Fruit fly (Drosophila melanogaster): ENCODE measurements around the gene Stip1.
A peak's percentile ranks its signal among the peaks of the same experiment; 100 is the strongest.

Stip1 gene

DNA sequence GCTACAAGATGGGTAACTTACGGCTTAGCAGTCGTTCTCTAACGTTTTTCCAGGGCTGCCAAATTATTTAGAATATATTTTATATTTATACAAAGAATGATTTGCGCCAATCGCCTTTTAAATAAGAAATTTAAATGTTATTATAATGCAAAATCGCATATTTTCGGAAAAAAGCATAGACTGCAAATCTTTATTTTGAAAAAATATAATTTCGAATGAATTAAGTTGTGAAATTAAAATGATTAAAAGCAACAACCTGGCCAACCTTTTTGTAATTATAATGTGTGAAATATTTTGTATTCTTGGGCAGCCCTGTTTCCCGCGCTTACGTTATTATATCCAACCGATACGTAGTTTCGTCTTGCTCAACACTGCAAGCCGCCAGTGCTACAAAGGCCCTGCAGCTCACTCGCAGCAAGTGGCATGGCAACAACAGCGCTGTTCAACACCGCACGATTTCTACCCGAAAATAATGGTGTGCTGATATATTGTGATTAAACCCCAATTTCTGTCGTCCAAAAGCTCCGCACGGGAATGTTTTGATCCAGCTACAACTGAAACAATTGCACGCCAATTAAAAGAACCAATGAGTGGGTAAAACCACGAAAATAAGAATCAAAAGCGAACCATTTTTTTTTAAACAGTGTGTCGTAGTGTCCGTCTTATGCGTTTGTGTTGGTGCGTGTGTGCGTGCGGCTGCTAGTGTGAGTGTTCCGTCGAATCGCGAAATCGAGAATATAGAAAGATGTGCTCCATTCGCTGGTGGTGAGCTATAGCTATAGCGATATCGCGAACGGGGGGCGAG, 2.8 kb downstream of the Stip1 start, which contains the start of gene Pi3K21B (continued):
- peak; percentile 91 for TF ChIP-seq bcd (GFP tag; optimal IDR thresholded peaks at IDR 0.05)
- peak; percentile 90 for TF ChIP-seq pho (GFP tag; optimal IDR thresholded peaks at IDR 0.05)
- TF ChIP-seq MESR4 (GFP tag; optimal IDR thresholded peaks at IDR 0.05): peak; percentile 97
- TF ChIP-seq hkb (optimal IDR thresholded peaks at IDR 0.05): peak; percentile 40
- TF ChIP-seq hkb (GFP tag; IDR thresholded peaks at IDR 0.05): peak; percentile 82
- peak; percentile 86 for TF ChIP-seq Bdp1 (GFP tag; optimal IDR thresholded peaks at IDR 0.05)
- TF ChIP-seq CG12299 (tag; optimal IDR thresholded peaks at IDR 0.05): peak; percentile 79
- peak; percentile 80 for TF ChIP-seq CG8388 (GFP tag; optimal IDR thresholded peaks at IDR 0.05)
- TF ChIP-seq CG3065 (GFP tag; optimal IDR thresholded peaks at IDR 0.05): peak; percentile 70
- peak in 1 of 3 experiments; percentile 90 for TF ChIP-seq lola (GFP tag; optimal IDR thresholded peaks at IDR 0.05)
- peak; percentile 91 for TF ChIP-seq caup (GFP tag; optimal IDR thresholded peaks at IDR 0.05; ENCODE audit: severe bottlenecking)
- 0 out of 2 replicates have a peak, but pooled peaks have one; percentile 31 for TF ChIP-seq danr (GFP tag; IDR thresholded peaks at IDR 0.05)
- peak; percentile 75 for TF ChIP-seq E2f1 (GFP tag; IDR thresholded peaks at IDR 0.05)
- no peak for TF ChIP-seq Stat92E (GFP tag; optimal IDR thresholded peaks at IDR 0.05)
- peak; percentile 83 for TF ChIP-seq Xrp1 (GFP tag; IDR thresholded peaks at IDR 0.05)
- peak; percentile 69 for TF ChIP-seq ash1 (GFP tag; optimal IDR thresholded peaks at IDR 0.05)
- peak; percentile 90 for TF ChIP-seq lmd (GFP tag; IDR thresholded peaks at IDR 0.05)
- peak; percentile 75 for TF ChIP-seq CG10462 (GFP tag; optimal IDR thresholded peaks at IDR 0.05)
- TF ChIP-seq Rfx (GFP tag; IDR thresholded peaks at IDR 0.05): peak; percentile 96
- peak; percentile 89 for TF ChIP-seq CG16815 (GFP tag; optimal IDR thresholded peaks at IDR 0.05)
- peak; percentile 56 for TF ChIP-seq grn (GFP tag; optimal IDR thresholded peaks at IDR 0.05)
- peak; percentile 93 for TF ChIP-seq jumu (GFP tag; optimal IDR thresholded peaks at IDR 0.05)
- peak; percentile 34; the same call in 1 of the 2 replicates for TF ChIP-seq unc-4 (GFP tag; IDR thresholded peaks at IDR 0.05; ENCODE audit: partially characterized antibody)
- TF ChIP-seq kni (GFP tag; optimal IDR thresholded peaks at IDR 0.05): peak; percentile 87
- peak; percentile 90 for TF ChIP-seq HLHmδ (GFP tag; optimal IDR thresholded peaks at IDR 0.05)
- peak; percentile 94 for TF ChIP-seq tin (GFP tag; optimal IDR thresholded peaks at IDR 0.05)
- TF ChIP-seq Hsf (GFP tag; optimal IDR thresholded peaks at IDR 0.05): peak; percentile 90
- TF ChIP-seq CG18476 (GFP tag; optimal IDR thresholded peaks at IDR 0.05): peak; percentile 79
- peak; percentile 92 for TF ChIP-seq Abd-B (GFP tag; optimal IDR thresholded peaks at IDR 0.05)
- peak; percentile 91 for TF ChIP-seq ci (GFP tag; IDR thresholded peaks at IDR 0.05)
- TF ChIP-seq Sin3A (optimal IDR thresholded peaks at IDR 0.05): peak; percentile 77
- no peak for TF ChIP-seq oc (tag; optimal IDR thresholded peaks at IDR 0.05)
- TF ChIP-seq CG11456 (GFP tag; IDR thresholded peaks at IDR 0.05): peak; percentile 96
- peak; percentile 72 for TF ChIP-seq CG6765 (GFP tag; optimal IDR thresholded peaks at IDR 0.05)
- TF ChIP-seq mam (GFP tag; optimal IDR thresholded peaks at IDR 0.05): peak; percentile 96
- TF ChIP-seq ssp (GFP tag; IDR thresholded peaks at IDR 0.05): peak; percentile 84
- TF ChIP-seq mld (GFP tag; IDR thresholded peaks at IDR 0.05; ENCODE audit: partially characterized antibody): no peak
- TF ChIP-seq rib (GFP tag; IDR thresholded peaks at IDR 0.05): peak; percentile 51; the same call in 1 of the 2 replicates
- TF ChIP-seq CG4820 (GFP tag; optimal IDR thresholded peaks at IDR 0.05): peak; percentile 88
- peak; percentile 93 to 94 for TF ChIP-seq dpn (GFP tag; optimal IDR thresholded peaks at IDR 0.05)
- peak; percentile 87 to 94 for TF ChIP-seq Hr51 (GFP tag; optimal IDR thresholded peaks at IDR 0.05)
- no peak for TF ChIP-seq Lim3 (GFP tag; IDR thresholded peaks at IDR 0.05)
- peak; percentile 56 for TF ChIP-seq Drgx (GFP tag; IDR thresholded peaks at IDR 0.05)
- peak; percentile 83 for TF ChIP-seq so (GFP tag; IDR thresholded peaks at IDR 0.05)
- TF ChIP-seq exex (tag; optimal IDR thresholded peaks at IDR 0.05): peak; percentile 46
- TF ChIP-seq B-H2 (GFP tag; optimal IDR thresholded peaks at IDR 0.05): peak; percentile 94
- TF ChIP-seq Ada2b (GFP tag; IDR thresholded peaks at IDR 0.05): peak; percentile 79
- TF ChIP-seq ham (GFP tag; IDR thresholded peaks at IDR 0.05): peak; percentile 83
- TF ChIP-seq ap (GFP tag; IDR thresholded peaks at IDR 0.05): peak; percentile 78
